Worm (Caenorhabditis elegans): ENCODE results near the gene K03A1.4.

DNA sequence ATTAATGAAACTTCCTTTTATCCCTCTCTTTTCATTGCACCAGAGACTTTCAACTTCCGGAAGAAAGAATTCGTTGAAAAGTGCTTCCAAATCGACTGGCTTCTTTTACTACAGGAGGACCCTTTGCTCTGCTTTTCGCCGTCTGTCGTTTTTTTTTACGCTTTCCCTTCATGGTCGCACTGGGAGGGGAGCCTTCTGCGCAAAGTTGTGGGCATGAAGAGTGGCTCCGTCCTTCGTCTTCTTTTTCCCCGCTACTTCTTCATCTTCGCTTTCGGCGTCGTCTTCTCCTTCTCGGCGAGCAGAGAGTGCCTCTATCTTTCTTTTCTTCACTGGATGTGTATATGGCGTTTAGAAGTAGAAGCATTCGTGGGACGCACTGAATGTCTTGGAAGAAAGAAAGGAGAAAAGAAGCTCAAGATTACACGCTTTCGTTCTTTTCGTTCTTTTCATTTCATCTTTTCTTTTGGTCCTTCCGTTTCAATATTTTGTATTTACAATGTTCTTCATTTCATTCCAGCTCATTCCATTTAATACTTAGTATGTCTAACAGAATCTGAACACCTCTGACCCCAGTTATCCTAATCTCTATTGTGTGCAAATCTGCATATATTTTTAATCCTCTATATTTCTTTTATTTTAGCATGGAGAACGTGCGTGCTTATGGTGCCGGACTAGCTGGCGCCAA is 28.6 kb upstream of the K03A1.4 start, which contains the start of gene sng-1:
- no peak for TF ChIP-seq blmp-1 (tag; optimal IDR thresholded peaks at IDR 0.05; ENCODE audit: insufficient read depth)
- peak; percentile 40 for TF ChIP-seq zag-1 (tag; optimal IDR thresholded peaks at IDR 0.05)
- TF ChIP-seq nhr-23 (tag; optimal IDR thresholded peaks at IDR 0.05) = no peak
- TF ChIP-seq unc-55 (GFP tag; optimal IDR thresholded peaks at IDR 0.05) = peak; percentile 23
- TF ChIP-seq skn-1 (tag; optimal IDR thresholded peaks at IDR 0.05) = no peak
- no peak for TF ChIP-seq egl-27 (tag; optimal IDR thresholded peaks at IDR 0.05)
- TF ChIP-seq nhr-10 (tag; optimal IDR thresholded peaks at IDR 0.05) = no peak
